Fruit fly (Drosophila melanogaster) whole organism, pupa: Measurements from ENCODE around the gene CG42692.
A peak's percentile ranks its signal among the peaks of the same experiment; 100 is the strongest.

Source experiments
- CG10348 ChIP-seq: fragments of 200-800 bp; sonication (Bioruptor generic); IDR thresholded peaks from 2 replicates; pipeline ENCODE4 v1.3.6; 2022; ENCODE audit warnings: missing biosample characterization, missing genetic modification characterization
- CG12605 ChIP-seq: fragments of 200-800 bp; sonication (Bioruptor generic); IDR thresholded peaks from 2 replicates; pipeline ENCODE4 v1.3.6; 2022; ENCODE audit warnings: missing biosample characterization, missing genetic modification characterization
- CG13204 ChIP-seq: fragments of 200-800 bp; sonication (Bioruptor generic); optimal IDR thresholded peaks from 2 replicates; lab custom pipeline; 2018; ENCODE audit warnings: missing biosample characterization, mild to moderate bottlenecking, missing genetic modification characterization, moderate library complexity
- CG14655 ChIP-seq: fragments of 200-800 bp; sonication (Bioruptor generic); optimal IDR thresholded peaks from 3 replicates; lab custom pipeline; 2017; ENCODE audit warnings: mild to moderate bottlenecking, missing biosample characterization, missing genetic modification reagents, missing genetic modification characterization
- CG15710 ChIP-seq: fragments of 200-800 bp; sonication (Bioruptor generic); optimal IDR thresholded peaks from 2 replicates; lab custom pipeline; 2018; ENCODE audit warnings: missing biosample characterization, mild to moderate bottlenecking, missing genetic modification characterization, moderate library complexity
- CG17806 ChIP-seq: fragments of 200-800 bp; sonication (Bioruptor generic); optimal IDR thresholded peaks from 2 replicates; lab custom pipeline; 2018; ENCODE audit warnings: missing biosample characterization, mild to moderate bottlenecking, missing genetic modification characterization, moderate library complexity
- CG32121 ChIP-seq: fragments of 200-800 bp; sonication (Bioruptor generic); IDR thresholded peaks from 2 replicates; pipeline ENCODE4 v1.3.6; 2022; ENCODE audit warnings: missing biosample characterization, missing genetic modification characterization
- CG34367 ChIP-seq: fragments of 200-800 bp; sonication (Bioruptor generic); optimal IDR thresholded peaks from 2 replicates; lab custom pipeline; 2018; ENCODE audit warnings: missing biosample characterization, mild to moderate bottlenecking, missing genetic modification characterization
- CG4496 ChIP-seq: fragments of 200-800 bp; sonication (Bioruptor generic); IDR thresholded peaks from 3 replicates; pipeline ENCODE4 v1.3.6; 2022; ENCODE audit warnings: missing biosample characterization, missing genetic modification characterization
- CG8159 ChIP-seq: fragments of 200-800 bp; sonication (Bioruptor generic); optimal IDR thresholded peaks from 3 replicates; lab custom pipeline; 2018; ENCODE audit warnings: missing biosample characterization, mild to moderate bottlenecking, missing genetic modification characterization, moderate library complexity
- CG8301 ChIP-seq: fragments of 200-800 bp; sonication (Bioruptor generic); optimal IDR thresholded peaks from 2 replicates; lab custom pipeline; 2018; ENCODE audit warnings: missing biosample characterization, mild to moderate bottlenecking, missing genetic modification characterization
- CG9948 ChIP-seq: fragments of 200-800 bp; sonication (Bioruptor generic); optimal IDR thresholded peaks from 2 replicates; lab custom pipeline; 2018; ENCODE audit warnings: missing biosample characterization, mild to moderate bottlenecking, missing genetic modification characterization, moderate library complexity
- D1 ChIP-seq: fragments of 200-800 bp; sonication (Bioruptor generic); optimal IDR thresholded peaks from 2 replicates; lab custom pipeline; 2018; ENCODE audit warnings: missing biosample characterization, mild to moderate bottlenecking, missing genetic modification characterization, moderate library complexity
- EcR ChIP-seq: fragments of 200-800 bp; sonication (Bioruptor generic); optimal IDR thresholded peaks from 3 replicates; lab custom pipeline; 2019; ENCODE audit warnings: missing biosample characterization, missing genetic modification characterization, mild to moderate bottlenecking, moderate library complexity, missing genetic modification reagents
- Ets98B ChIP-seq: fragments of 200-800 bp; sonication (Bioruptor generic); IDR thresholded peaks from 2 replicates; pipeline ENCODE4 v1.3.6; 2022; ENCODE audit warnings: missing biosample characterization, missing genetic modification characterization
- Pif1A ChIP-seq: fragments of 200-800 bp; sonication (Bioruptor generic); optimal IDR thresholded peaks from 3 replicates; lab custom pipeline; 2016; ENCODE audit warnings: missing biosample characterization, missing genetic modification characterization
- Pif1B ChIP-seq: fragments of 200-800 bp; sonication (Bioruptor generic); optimal IDR thresholded peaks from 3 replicates; lab custom pipeline; 2016; ENCODE audit warnings: missing biosample characterization, missing genetic modification characterization
- Snoo ChIP-seq: fragments of 200-800 bp; sonication (Bioruptor generic); optimal IDR thresholded peaks from 3 replicates; lab custom pipeline; 2017; ENCODE audit warnings: missing biosample characterization, mild to moderate bottlenecking, missing genetic modification characterization, inconsistent platforms
- fd96Ca ChIP-seq: fragments of 200-800 bp; sonication (Bioruptor generic); IDR thresholded peaks from 3 replicates; pipeline ENCODE4 v1.3.6; 2022; ENCODE audit warnings: missing biosample characterization, missing genetic modification characterization
- gl ChIP-seq: fragments of 200-800 bp; sonication (Bioruptor generic); optimal IDR thresholded peaks from 2 replicates; lab custom pipeline; 2018; ENCODE audit warnings: missing biosample characterization, mild to moderate bottlenecking, missing genetic modification characterization
- rn ChIP-seq: fragments of 200-800 bp; sonication (Bioruptor generic); IDR thresholded peaks from 2 replicates; pipeline ENCODE4 v1.3.6; 2022; ENCODE audit warnings: missing biosample characterization, missing genetic modification characterization

CG42692 gene

dm6 chr2L:14022130-14022735, 14.3 kb downstream of the CG42692 start:
- peak; percentile 89 for TF ChIP-seq CG17806 (tag; lab: Kevin White, UChicago)
- peak; percentile 12 for TF ChIP-seq EcR (GFP tag; lab: Kevin White, UChicago)
- peak; percentile 82 for TF ChIP-seq CG15710 (tag; lab: Kevin White, UChicago)
- TF ChIP-seq gl (tag; lab: Kevin White, UChicago) = peak; percentile 49
- TF ChIP-seq fd96Ca (GFP tag; lab: Robert Waterston, UW) = peak; percentile 89
- peak; percentile 71 for TF ChIP-seq CG10348
- TF ChIP-seq CG4496 = peak; percentile 93
- TF ChIP-seq CG32121 (GFP tag; lab: Robert Waterston, UW) = peak; percentile 95
- peak; percentile 95 for TF ChIP-seq CG8301 (tag; lab: Kevin White, UChicago)
- peak; percentile 92 for TF ChIP-seq CG8159
- peak; percentile 89 for TF ChIP-seq rn (GFP tag; lab: Robert Waterston, UW)
- TF ChIP-seq CG34367 = peak; percentile 80
- TF ChIP-seq Pif1B = peak; percentile 33
- peak; percentile 88 for TF ChIP-seq CG12605 (GFP tag; lab: Robert Waterston, UW)
- peak; percentile 53 for TF ChIP-seq Pif1A
- peak; percentile 90 for TF ChIP-seq D1 (tag; lab: Kevin White, UChicago)
- TF ChIP-seq CG9948 (tag; lab: Kevin White, UChicago) = peak; percentile 97
- TF ChIP-seq CG13204 (GFP tag; lab: Kevin White, UChicago) = peak; percentile 26
- TF ChIP-seq Ets98B (GFP tag; lab: Robert Waterston, UW) = peak; percentile 83
- TF ChIP-seq Snoo = peak; percentile 64
- peak; percentile 97 for TF ChIP-seq CG14655

dm6 chr2L:14023136-14024050, 15.5 kb downstream of the CG42692 start:
- TF ChIP-seq CG4496 (peak; percentile 19; the same call in 2 of the 3 replicates), D1 (tag; lab: Kevin White, UChicago) (no peak), CG9948 (tag; lab: Kevin White, UChicago) (peak; percentile 42), CG8159 (peak; percentile 50), Pif1B (no peak), Snoo (no peak), Pif1A (no peak), CG8301 (tag; lab: Kevin White, UChicago) (peak; percentile 47), CG12605 (GFP tag; lab: Robert Waterston, UW) (no peak), CG32121 (GFP tag; lab: Robert Waterston, UW) (peak; percentile 27; the same call in 1 of the 2 replicates), EcR (GFP tag; lab: Kevin White, UChicago) (peak; percentile 28), CG14655 (peak; percentile 33), gl (tag; lab: Kevin White, UChicago) (no peak), fd96Ca (GFP tag; lab: Robert Waterston, UW) (no peak), CG13204 (GFP tag; lab: Kevin White, UChicago) (no peak), Ets98B (GFP tag; lab: Robert Waterston, UW) (peak; percentile 4; the same call in 1 of the 2 replicates), CG15710 (tag; lab: Kevin White, UChicago) (peak; percentile 40), CG17806 (tag; lab: Kevin White, UChicago) (peak; percentile 8), rn (GFP tag; lab: Robert Waterston, UW) (no peak), CG34367 (peak; percentile 29), CG10348 (no peak)

DNA sequence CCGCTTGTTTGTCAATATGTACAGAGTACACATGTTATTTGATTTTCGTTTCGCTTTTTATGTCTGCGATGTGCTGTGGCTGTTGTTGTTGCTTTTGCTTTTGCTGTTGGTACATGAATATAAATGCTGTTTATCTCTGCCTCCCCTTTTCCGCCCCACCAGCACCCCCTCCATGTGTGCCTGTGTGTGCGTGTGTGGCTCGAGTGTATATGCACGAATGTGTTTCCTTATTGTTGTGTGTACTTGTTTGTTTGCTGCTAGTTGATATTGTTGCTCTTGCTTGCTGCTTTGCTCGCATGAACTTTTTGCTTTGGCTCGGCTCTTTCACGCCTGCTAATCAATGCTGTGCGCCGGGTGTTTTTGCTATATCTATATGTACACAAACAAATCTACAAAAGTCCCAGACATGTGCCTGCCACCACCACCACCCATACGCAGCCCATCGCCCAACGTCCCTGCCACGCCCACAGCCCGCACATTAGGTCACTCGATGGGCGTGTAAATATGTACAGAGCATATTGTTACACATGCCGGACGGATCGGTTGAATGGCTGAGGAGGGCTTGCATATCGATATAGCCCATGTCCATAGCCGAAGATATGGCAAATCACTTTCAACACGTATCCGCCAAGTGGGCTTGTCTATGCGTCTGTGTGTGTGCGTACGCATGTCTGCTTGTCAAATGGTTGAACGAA, 16.3 kb downstream of the CG42692 start:
- TF ChIP-seq CG34367 (peak; percentile 69), CG13204 (GFP tag; lab: Kevin White, UChicago) (peak; percentile 71), CG10348 (no peak), fd96Ca (GFP tag; lab: Robert Waterston, UW) (peak; percentile 89), CG14655 (peak; percentile 73), CG8301 (tag; lab: Kevin White, UChicago) (peak; percentile 64), CG32121 (GFP tag; lab: Robert Waterston, UW) (peak; percentile 90), CG8159 (peak; percentile 29), Pif1B (peak; percentile 80), EcR (GFP tag; lab: Kevin White, UChicago) (peak; percentile 49), Snoo (peak; percentile 88), gl (tag; lab: Kevin White, UChicago) (peak; percentile 79), Pif1A (peak; percentile 86), CG15710 (tag; lab: Kevin White, UChicago) (peak; percentile 44), rn (GFP tag; lab: Robert Waterston, UW) (peak; percentile 61), CG17806 (tag; lab: Kevin White, UChicago) (peak; percentile 13), Ets98B (GFP tag; lab: Robert Waterston, UW) (peak; percentile 88), CG12605 (GFP tag; lab: Robert Waterston, UW) (peak; percentile 68), CG4496 (peak; percentile 85), CG9948 (tag; lab: Kevin White, UChicago) (no peak), D1 (tag; lab: Kevin White, UChicago) (no peak)

dm6 chr2L:14024746-14025105, 16.8 kb downstream of the CG42692 start:
- TF ChIP-seq CG10348 = no peak
- 0 out of 2 replicates have a peak, but pooled peaks have one; percentile 3 for TF ChIP-seq rn (GFP tag; lab: Robert Waterston, UW)
- TF ChIP-seq CG14655 = peak; percentile 65
- no peak for TF ChIP-seq CG34367
- TF ChIP-seq D1 (tag; lab: Kevin White, UChicago) = no peak
- peak; percentile 11; the same call in 1 of the 3 replicates for TF ChIP-seq CG4496
- no peak for TF ChIP-seq CG12605 (GFP tag; lab: Robert Waterston, UW)
- no peak for TF ChIP-seq Pif1A
- TF ChIP-seq CG9948 (tag; lab: Kevin White, UChicago) = peak; percentile 20
- TF ChIP-seq CG15710 (tag; lab: Kevin White, UChicago) = no peak
- TF ChIP-seq Ets98B (GFP tag; lab: Robert Waterston, UW) = no peak
- TF ChIP-seq CG8159 = peak; percentile 76
- TF ChIP-seq gl (tag; lab: Kevin White, UChicago) = no peak
- TF ChIP-seq EcR (GFP tag; lab: Kevin White, UChicago) = no peak
- TF ChIP-seq CG8301 (tag; lab: Kevin White, UChicago) = peak; percentile 66
- no peak for TF ChIP-seq CG17806 (tag; lab: Kevin White, UChicago)
- TF ChIP-seq, all 21 proteins: peak for 6
